Fruit fly (Drosophila melanogaster) whole organism, prepupa: ENCODE measurements around the gene CG43702.

Experiments
- Blimp-1 ChIP-seq: fragments of 200-800 bp; sonication (Bioruptor generic); optimal IDR thresholded peaks from 3 replicates; lab custom pipeline; 2017; ENCODE audit warnings: missing biosample characterization, missing genetic modification characterization, mild to moderate bottlenecking, moderate library complexity, missing genetic modification reagents
- CG10669 ChIP-seq: fragments of 200-800 bp; sonication (Bioruptor generic); optimal IDR thresholded peaks from 3 replicates; lab custom pipeline; 2018; ENCODE audit warnings: missing biosample characterization, mild to moderate bottlenecking, missing genetic modification characterization, moderate library complexity
- CG11762 ChIP-seq: fragments of 200-800 bp; sonication (Bioruptor generic); optimal IDR thresholded peaks from 3 replicates; lab custom pipeline; 2016; ENCODE audit warnings: missing biosample characterization, missing genetic modification characterization; ENCODE audit not compliant: insufficient read depth
- CG3032 ChIP-seq: fragments of 200-800 bp; optimal IDR thresholded peaks from 2 replicates; lab custom pipeline; 2019; ENCODE audit warnings: missing biosample characterization, mild to moderate bottlenecking, missing genetic modification characterization, moderate library complexity
- CG31627 ChIP-seq: fragments of 200-800 bp; sonication (Bioruptor generic); optimal IDR thresholded peaks from 3 replicates; lab custom pipeline; 2016; ENCODE audit warnings: missing biosample characterization, missing genetic modification characterization
- CG34406 ChIP-seq: fragments of 200-800 bp; sonication (Bioruptor generic); optimal IDR thresholded peaks from 3 replicates; lab custom pipeline; 2016; ENCODE audit warnings: missing biosample characterization, missing genetic modification characterization
- CG3919 ChIP-seq: fragments of 200-800 bp; sonication (Bioruptor generic); optimal IDR thresholded peaks from 3 replicates; lab custom pipeline; 2016; ENCODE audit warnings: missing biosample characterization, missing genetic modification characterization
- CG4318 ChIP-seq: fragments of 200-800 bp; sonication (Bioruptor generic); optimal IDR thresholded peaks from 3 replicates; lab custom pipeline; 2017; ENCODE audit warnings: missing biosample characterization, mild to moderate bottlenecking, missing genetic modification characterization
- CG6163 ChIP-seq: fragments of 200-800 bp; sonication (Bioruptor generic); IDR thresholded peaks from 3 replicates; pipeline ENCODE4 v1.3.6; 2022; ENCODE audit warnings: missing biosample characterization, missing genetic modification characterization
- CG6276 ChIP-seq: fragments of 200-800 bp; sonication (Bioruptor generic); optimal IDR thresholded peaks from 2 replicates; lab custom pipeline; 2017; ENCODE audit warnings: missing biosample characterization, mild to moderate bottlenecking, missing genetic modification characterization
- CG6808 ChIP-seq: fragments of 200-800 bp; sonication (Bioruptor generic); optimal IDR thresholded peaks from 3 replicates; lab custom pipeline; 2017; ENCODE audit warnings: missing biosample characterization, missing genetic modification characterization, mild to moderate bottlenecking, moderate library complexity, missing genetic modification reagents
- CG6854 ChIP-seq: fragments of 200-800 bp; sonication (Bioruptor generic); optimal IDR thresholded peaks from 2 replicates; lab custom pipeline; 2017; ENCODE audit warnings: missing biosample characterization, mild to moderate bottlenecking, missing genetic modification characterization
- CG7368 ChIP-seq: fragments of 200-800 bp; sonication (Bioruptor generic); optimal IDR thresholded peaks from 3 replicates; lab custom pipeline; 2016; ENCODE audit warnings: missing biosample characterization, missing genetic modification characterization
- CG8319 ChIP-seq: fragments of 200-800 bp; sonication (Bioruptor generic); optimal IDR thresholded peaks from 3 replicates; lab custom pipeline; 2016; ENCODE audit warnings: missing biosample characterization, missing genetic modification characterization
- CG9139 ChIP-seq: fragments of 200-800 bp; sonication (Bioruptor generic); optimal IDR thresholded peaks from 3 replicates; lab custom pipeline; 2017; ENCODE audit warnings: missing biosample characterization, mild to moderate bottlenecking, missing genetic modification characterization
- Eip93F ChIP-seq: fragments of 200-800 bp; sonication (Bioruptor generic); optimal IDR thresholded peaks from 2 replicates; lab custom pipeline; 2016; ENCODE audit warnings: missing biosample characterization, mild to moderate bottlenecking, missing genetic modification characterization
- Ets96B ChIP-seq: fragments of 200-800 bp; optimal IDR thresholded peaks from 2 replicates; lab custom pipeline; 2019; ENCODE audit warnings: missing biosample characterization, mild to moderate bottlenecking, missing genetic modification characterization, moderate library complexity
- Hr38 ChIP-seq: sonication (Bioruptor generic); optimal IDR thresholded peaks from 2 replicates; lab custom pipeline; 2016; ENCODE audit warnings: missing biosample characterization, missing genetic modification characterization
- Hr39 ChIP-seq: fragments of 200-800 bp; sonication (Bioruptor generic); optimal IDR thresholded peaks from 2 replicates; lab custom pipeline; 2016; ENCODE audit warnings: missing biosample characterization, missing genetic modification characterization
- Met ChIP-seq: fragments of 200-800 bp; sonication (Bioruptor generic); optimal IDR thresholded peaks from 3 replicates; lab custom pipeline; 2016; ENCODE audit warnings: missing biosample characterization, missing genetic modification characterization
- OdsH ChIP-seq: fragments of 200-800 bp; sonication (Bioruptor generic); optimal IDR thresholded peaks from 3 replicates; lab custom pipeline; 2016; ENCODE audit warnings: missing biosample characterization, missing genetic modification characterization
- Smox ChIP-seq: fragments of 200-800 bp; sonication (Bioruptor generic); optimal IDR thresholded peaks from 3 replicates; lab custom pipeline; 2016; ENCODE audit warnings: missing biosample characterization, missing genetic modification characterization
- Sox102F ChIP-seq: fragments of 200-800 bp; sonication (Bioruptor generic); optimal IDR thresholded peaks from 2 replicates; lab custom pipeline; 2016; ENCODE audit warnings: missing biosample characterization, mild to moderate bottlenecking, missing genetic modification characterization
- Sox14 ChIP-seq: fragments of 200-800 bp; sonication (Bioruptor generic); optimal IDR thresholded peaks from 3 replicates; lab custom pipeline; 2016; ENCODE audit warnings: missing biosample characterization, missing genetic modification characterization
- acj6 ChIP-seq: fragments of 200-800 bp; sonication (Bioruptor generic); optimal IDR thresholded peaks from 3 replicates; lab custom pipeline; 2016; ENCODE audit warnings: missing biosample characterization, missing genetic modification characterization
- cyc ChIP-seq: fragments of 200-800 bp; sonication (Bioruptor generic); optimal IDR thresholded peaks from 3 replicates; lab custom pipeline; 2016; ENCODE audit warnings: missing biosample characterization, missing genetic modification characterization
- dac ChIP-seq: fragments of 200-800 bp; sonication (Bioruptor generic); optimal IDR thresholded peaks from 2 replicates; lab custom pipeline; 2017; ENCODE audit warnings: missing biosample characterization, mild to moderate bottlenecking, missing genetic modification characterization
- dsx ChIP-seq: fragments of 200-800 bp; optimal IDR thresholded peaks from 3 replicates; lab custom pipeline; 2019; ENCODE audit warnings: missing biosample characterization, mild to moderate bottlenecking, missing genetic modification characterization, moderate library complexity; ENCODE audit not compliant: poor library complexity, severe bottlenecking
- eg ChIP-seq: fragments of 200-800 bp; sonication (Bioruptor generic); IDR thresholded peaks from 3 replicates; pipeline ENCODE4 v1.3.6; 2022; ENCODE audit warnings: missing biosample characterization, missing genetic modification characterization
- fd59A ChIP-seq: fragments of 200-800 bp; sonication (Bioruptor generic); optimal IDR thresholded peaks from 2 replicates; lab custom pipeline; 2017; ENCODE audit warnings: missing biosample characterization, mild to moderate bottlenecking, missing genetic modification characterization, missing genetic modification reagents
- fd85E ChIP-seq: fragments of 200-800 bp; sonication (Bioruptor generic); optimal IDR thresholded peaks from 3 replicates; lab custom pipeline; 2016; ENCODE audit warnings: missing biosample characterization, missing genetic modification characterization
- fkh ChIP-seq: fragments of 200-800 bp; sonication (Bioruptor generic); optimal IDR thresholded peaks from 3 replicates; lab custom pipeline; 2017; ENCODE audit warnings: missing biosample characterization, mild to moderate bottlenecking, missing genetic modification characterization, moderate library complexity
- lz ChIP-seq: fragments of 200-800 bp; sonication (Bioruptor generic); optimal IDR thresholded peaks from 3 replicates; lab custom pipeline; 2016; ENCODE audit warnings: missing biosample characterization, missing genetic modification characterization
- svp ChIP-seq: fragments of 200-800 bp; sonication (Bioruptor generic); peaks from one replicate; lab custom pipeline; 2016; ENCODE audit warnings: missing biosample characterization, missing genetic modification characterization
- topi ChIP-seq: fragments of 200-800 bp; sonication (Bioruptor generic); optimal IDR thresholded peaks from 3 replicates; lab custom pipeline; 2016; ENCODE audit warnings: missing biosample characterization, missing genetic modification characterization

CG43702 gene

dm6 chr3L:21294202-21294601, 4.3 kb upstream of the CG43702 start, which contains the start of gene Cpr78Cb:
Cpr78Cb (plus strand) TSS chr3L:21294492.
- no peak for TF ChIP-seq CG6163 (GFP tag; lab: Robert Waterston, UW)
- TF ChIP-seq CG3032 (tag; lab: Kevin White, UChicago), result no peak
- TF ChIP-seq topi (GFP tag; lab: Kevin White, UChicago), result no peak
- no peak for TF ChIP-seq CG10669
- TF ChIP-seq Ets96B (tag; lab: Kevin White, UChicago), result no peak
- no peak for TF ChIP-seq dac (GFP tag; lab: Kevin White, UChicago)
- no peak for TF ChIP-seq CG31627 (GFP tag; lab: Kevin White, UChicago)
- TF ChIP-seq Hr39 (GFP tag; lab: Kevin White, UChicago), result no peak
- TF ChIP-seq Met, result no peak
- no peak for TF ChIP-seq OdsH
- no peak for TF ChIP-seq lz
- TF ChIP-seq CG11762 (GFP tag; lab: Kevin White, UChicago), result no peak
- no peak for TF ChIP-seq CG6854 (GFP tag; lab: Kevin White, UChicago)
- TF ChIP-seq acj6, result no peak

- TF ChIP-seq Smox (GFP tag; lab: Kevin White, UChicago) (no peak), fd59A (GFP tag; lab: Kevin White, UChicago) (no peak), Sox14 (GFP tag; lab: Kevin White, UChicago) (no peak), svp (GFP tag; lab: Kevin White, UChicago) (no peak), CG4318 (GFP tag; lab: Kevin White, UChicago) (no peak), CG9139 (GFP tag; lab: Kevin White, UChicago) (no peak), fkh (no peak), eg (no peak), CG8319 (GFP tag; lab: Kevin White, UChicago) (no peak), CG3919 (GFP tag; lab: Kevin White, UChicago) (no peak), CG10669 (no peak), cyc (GFP tag; lab: Kevin White, UChicago) (no peak)
Observed at dm6 chr3L:21297703-21298102, 772 bp upstream of the CG43702 start, which contains the start of gene Edg78E. Edg78E (minus strand) TSS chr3L:21297803.

dm6 chr3L:21299203-21299602, 728 bp downstream of the CG43702 start:
- TF ChIP-seq Blimp-1 (no peak), CG6808 (no peak), Eip93F (GFP tag; lab: Kevin White, UChicago) (no peak), Ets96B (tag; lab: Kevin White, UChicago) (no peak), Met (no peak), CG6276 (GFP tag; lab: Kevin White, UChicago) (no peak), CG7368 (GFP tag; lab: Kevin White, UChicago) (no peak)

dm6 chr3L:21300280-21300679, 1.8 kb downstream of the CG43702 start, which contains the start of gene Cpr78Cc:
Cpr78Cc (plus strand) TSS chr3L:21300580.
- TF ChIP-seq CG6163 (GFP tag; lab: Robert Waterston, UW) (no peak), Hr38 (no peak), OdsH (no peak), CG6808 (no peak), CG34406 (GFP tag; lab: Kevin White, UChicago) (no peak), CG10669 (no peak), CG11762 (GFP tag; lab: Kevin White, UChicago) (no peak), Sox102F (GFP tag; lab: Kevin White, UChicago) (no peak), dsx (no peak), lz (no peak), fd85E (GFP tag; lab: Kevin White, UChicago) (no peak)
- TF ChIP-seq, all 60 proteins: peak for 0
